Worm (Caenorhabditis elegans) whole organism, early embryonic: ENCODE data around the gene srlf-30.

Experiments used
- aly-1 ChIP-seq: sonication (generic microtip); optimal IDR thresholded peaks from 2 replicates; lab custom pipeline; 2016; ENCODE audit warnings: missing genetic modification characterization, missing compliant biosample characterization
- hnd-1 ChIP-seq: sonication (generic microtip); optimal IDR thresholded peaks from 2 replicates; lab custom pipeline; 2016; ENCODE audit warnings: missing genetic modification characterization, missing compliant biosample characterization
- tra-4 ChIP-seq: sonication (generic microtip); optimal IDR thresholded peaks from 2 replicates; lab custom pipeline; 2017; ENCODE audit warnings: missing genetic modification characterization, missing compliant biosample characterization

ce11 chrIV:10934786-10935185 lies 34.6 kb downstream of the srlf-30 start:
- TF ChIP-seq hnd-1 (no peak), tra-4 (tag; lab: Kevin White, UChicago) (no peak), aly-1 (tag; lab: Kevin White, UChicago) (no peak)
